Worm (Caenorhabditis elegans): ENCODE results near the gene C29E4.11.

DNA sequence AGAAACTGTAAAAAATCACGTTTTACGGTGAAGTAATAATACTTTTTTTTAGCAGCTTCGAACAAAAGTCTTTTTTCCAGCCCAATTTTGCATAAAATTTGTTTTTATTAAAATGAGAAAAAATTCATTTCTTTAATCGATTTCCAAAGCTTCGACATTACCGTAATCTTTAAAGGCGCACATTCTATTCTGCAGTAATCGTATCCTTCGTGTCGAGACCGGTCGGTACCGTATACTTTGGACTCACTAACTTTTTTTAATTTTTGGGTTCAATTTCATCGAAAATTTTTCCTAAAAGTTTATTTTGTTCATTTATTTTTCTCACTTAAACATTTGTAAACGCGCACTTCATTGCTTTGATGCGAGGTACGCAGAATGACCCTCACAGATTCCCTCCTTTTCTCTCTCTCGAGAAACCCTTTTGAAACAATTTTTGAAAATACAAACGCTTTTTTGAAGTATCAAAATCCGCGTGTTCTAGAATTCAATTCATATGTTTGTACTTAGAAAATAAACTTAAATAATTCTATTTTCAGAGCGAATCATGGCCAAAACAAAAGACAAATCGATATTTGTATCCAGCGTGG, 28.8 kb upstream of the C29E4.11 start, which contains the start of gene hrpk-2:
- no peak for TF ChIP-seq skn-1 (tag; optimal IDR thresholded peaks at IDR 0.05)
- TF ChIP-seq pha-4 (tag; optimal IDR thresholded peaks at IDR 0.05): no peak
- TF ChIP-seq ztf-4 (tag; optimal IDR thresholded peaks at IDR 0.05): no peak
- TF ChIP-seq nhr-237 (tag; optimal IDR thresholded peaks at IDR 0.05): no peak
- no peak for TF ChIP-seq ama-1 (optimal IDR thresholded peaks at IDR 0.05)
- no peak for TF ChIP-seq fkh-10 (GFP tag; optimal IDR thresholded peaks at IDR 0.05)

Data from whole organism, L3 larva.